Worm (Caenorhabditis elegans) whole organism, early embryonic: ENCODE measurements around the gene T11G6.2.

Experiments
- B0310.2 ChIP-seq: sonication (generic microtip); optimal IDR thresholded peaks from 2 replicates; lab custom pipeline; 2016; ENCODE audit warnings: mild to moderate bottlenecking, missing genetic modification characterization, missing compliant biosample characterization
- ama-1 ChIP-seq: fragments of 150-350 bp; optimal IDR thresholded peaks from 2 replicates; lab custom pipeline; 2014
- ets-7 ChIP-seq: sonication (generic microtip); optimal IDR thresholded peaks from 2 replicates; lab custom pipeline; 2016; ENCODE audit warnings: missing genotype, missing genetic modification characterization, missing compliant biosample characterization
- flt-1 ChIP-seq: fragments of 200-800 bp; sonication (Bioruptor generic); IDR thresholded peaks from 2 replicates; pipeline ENCODE4 v1.3.6; 2022; ENCODE audit warnings: missing genetic modification characterization, missing compliant biosample characterization
- hmbx-1 ChIP-seq: sonication (generic microtip); optimal IDR thresholded peaks from 2 replicates; lab custom pipeline; 2016; ENCODE audit warnings: mild to moderate bottlenecking, missing genetic modification characterization, missing compliant biosample characterization
- scrt-1 ChIP-seq: fragments of 200-800 bp; sonication (Bioruptor generic); IDR thresholded peaks from 2 replicates; pipeline ENCODE4 v1.3.6; 2022; ENCODE audit warnings: missing genetic modification characterization, missing compliant biosample characterization
- tbx-11 ChIP-seq: fragments of 200-800 bp; sonication (Bioruptor generic); IDR thresholded peaks from 2 replicates; pipeline ENCODE4 v1.3.6; 2022; ENCODE audit warnings: missing genetic modification characterization, missing compliant biosample characterization
- tbx-37 ChIP-seq: fragments of 200-800 bp; sonication (Bioruptor generic); conservative IDR thresholded peaks from 2 replicates; pipeline ENCODE4 v1.3.6; 2022; ENCODE audit warnings: missing genetic modification reagents, missing genetic modification characterization, missing compliant biosample characterization

DNA sequence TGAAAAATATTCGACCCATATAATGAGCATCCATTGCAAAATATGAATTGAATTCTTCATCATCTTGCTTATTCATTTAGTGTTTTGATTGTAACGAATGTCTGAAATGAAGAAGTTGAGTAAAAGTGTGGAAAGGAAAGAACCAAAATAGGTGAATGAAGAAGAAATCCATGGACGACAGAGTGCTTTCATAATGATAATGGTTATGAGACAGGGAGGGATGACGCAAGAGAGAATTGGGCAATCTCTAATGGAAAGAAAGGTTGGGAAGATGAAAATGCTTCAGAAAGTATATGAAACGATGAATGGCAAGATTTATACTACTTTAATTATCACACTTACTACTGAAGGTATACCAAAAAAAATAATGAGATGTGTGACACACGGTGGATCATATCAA is 46.0 kb upstream of the T11G6.2 start, which contains the start of gene ZK596.3:
- no peak for TF ChIP-seq tbx-37 (GFP tag; lab: Robert Waterston, UW)
- TF ChIP-seq scrt-1 (GFP tag; lab: Robert Waterston, UW) = no peak
- TF ChIP-seq ama-1 (lab: Kevin White, UChicago) = no peak
- no peak for TF ChIP-seq B0310.2 (tag; lab: Kevin White, UChicago)
- no peak for TF ChIP-seq ets-7 (tag; lab: Kevin White, UChicago)
- no peak for TF ChIP-seq flt-1
- TF ChIP-seq tbx-11 (GFP tag; lab: Robert Waterston, UW) = no peak
- no peak for TF ChIP-seq hmbx-1 (tag; lab: Kevin White, UChicago)
